Worm (Caenorhabditis elegans) whole organism, mixed stage, embryonic: Measurements from ENCODE around the gene R05G6.1.

ENCODE experiments used
- M03D4.4 ChIP-seq: sonication (generic microtip); optimal IDR thresholded peaks from 2 replicates; lab custom pipeline; 2017; ENCODE audit warnings: mild to moderate bottlenecking, missing genetic modification characterization, missing compliant biosample characterization
- blmp-1 ChIP-seq: fragments of 150-350 bp; optimal IDR thresholded peaks from 2 replicates; lab custom pipeline; 2014; ENCODE audit warnings: missing biosample characterization, missing genetic modification characterization
- ceh-39 ChIP-seq: fragments of 150-350 bp; optimal IDR thresholded peaks from 2 replicates; lab custom pipeline; 2014; ENCODE audit warnings: missing biosample characterization, missing genetic modification characterization
- ceh-43 ChIP-seq: fragments of 200-800 bp; sonication (Bioruptor generic); optimal IDR thresholded peaks from 2 replicates; lab custom pipeline; 2018; ENCODE audit warnings: mild to moderate bottlenecking, missing genetic modification characterization, moderate library complexity, missing compliant biosample characterization
- ceh-83 ChIP-seq: fragments of 200-800 bp; sonication (Bioruptor generic); optimal IDR thresholded peaks from 2 replicates; lab custom pipeline; 2018; ENCODE audit warnings: mild to moderate bottlenecking, missing genetic modification characterization, missing compliant biosample characterization
- ces-1 ChIP-seq: fragments of 150-350 bp; optimal IDR thresholded peaks from 2 replicates; lab custom pipeline; 2014; ENCODE audit warnings: missing biosample characterization, missing genetic modification reagents, missing genetic modification characterization
- cnd-1 ChIP-seq: fragments of 200-800 bp; sonication (Bioruptor generic); optimal IDR thresholded peaks from 2 replicates; lab custom pipeline; 2018; ENCODE audit warnings: mild to moderate bottlenecking, missing genetic modification characterization, missing compliant biosample characterization
- drap-1 ChIP-seq: fragments of 200-800 bp; sonication (Bioruptor generic); optimal IDR thresholded peaks from 3 replicates; lab custom pipeline; 2018; ENCODE audit warnings: mild to moderate bottlenecking, missing genetic modification characterization, missing compliant biosample characterization
- elt-1 ChIP-seq: sonication (generic microtip); optimal IDR thresholded peaks from 2 replicates; lab custom pipeline; 2017; ENCODE audit warnings: missing genetic modification characterization, mild to moderate bottlenecking, missing compliant biosample characterization, antibody characterized with exemption, moderate library complexity, borderline replicate concordance; ENCODE audit not compliant: insufficient read depth
- elt-3 ChIP-seq: fragments of 150-350 bp; optimal IDR thresholded peaks from 2 replicates; lab custom pipeline; 2014; ENCODE audit warnings: missing biosample characterization, missing genetic modification characterization
- flh-1 ChIP-seq: fragments of 200-800 bp; sonication (Bioruptor generic); optimal IDR thresholded peaks from 2 replicates; lab custom pipeline; 2018; ENCODE audit warnings: mild to moderate bottlenecking, missing genetic modification characterization, moderate library complexity, missing compliant biosample characterization
- ham-2 ChIP-seq: fragments of 200-800 bp; sonication (Bioruptor generic); optimal IDR thresholded peaks from 2 replicates; lab custom pipeline; 2018; ENCODE audit warnings: mild to moderate bottlenecking, missing genetic modification characterization, missing compliant biosample characterization
- hlh-1 ChIP-seq: fragments of 150-350 bp; optimal IDR thresholded peaks from 2 replicates; lab custom pipeline; 2014; ENCODE audit warnings: missing biosample characterization, missing genetic modification reagents, missing genetic modification characterization
- lin-13 ChIP-seq: fragments of 150-350 bp; optimal IDR thresholded peaks from 2 replicates; lab custom pipeline; 2014; ENCODE audit warnings: missing biosample characterization, missing genetic modification characterization
- lin-32 ChIP-seq: fragments of 200-800 bp; sonication (Bioruptor generic); optimal IDR thresholded peaks from 2 replicates; lab custom pipeline; 2018; ENCODE audit warnings: mild to moderate bottlenecking, missing genetic modification characterization, missing compliant biosample characterization
- mab-5 ChIP-seq: fragments of 150-350 bp; optimal IDR thresholded peaks from 2 replicates; lab custom pipeline; 2014; ENCODE audit warnings: missing biosample characterization, missing genetic modification characterization
- mep-1 ChIP-seq: fragments of 150-350 bp; optimal IDR thresholded peaks from 2 replicates; lab custom pipeline; 2017; ENCODE audit warnings: missing biosample characterization, missing genetic modification reagents, missing genetic modification characterization, inconsistent platforms
- mls-2 ChIP-seq: sonication (generic microtip); optimal IDR thresholded peaks from 2 replicates; lab custom pipeline; 2016; ENCODE audit warnings: mild to moderate bottlenecking, missing genetic modification characterization, moderate library complexity, missing compliant biosample characterization
- nhr-2 ChIP-seq: fragments of 150-350 bp; optimal IDR thresholded peaks from 2 replicates; lab custom pipeline; 2014; ENCODE audit warnings: missing biosample characterization, missing genetic modification characterization
- nhr-237 ChIP-seq: fragments of 150-350 bp; optimal IDR thresholded peaks from 2 replicates; lab custom pipeline; 2014; ENCODE audit warnings: missing biosample characterization, missing genetic modification characterization
- nhr-28 ChIP-seq: fragments of 150-350 bp; optimal IDR thresholded peaks from 2 replicates; lab custom pipeline; 2014; ENCODE audit warnings: missing biosample characterization, missing genetic modification characterization
- nhr-76 ChIP-seq: sonication (generic microtip); optimal IDR thresholded peaks from 2 replicates; lab custom pipeline; 2017; ENCODE audit warnings: missing biosample characterization, missing genetic modification characterization
- pha-4 ChIP-seq: fragments of 150-350 bp; optimal IDR thresholded peaks from 2 replicates; lab custom pipeline; 2018; ENCODE audit warnings: missing biosample characterization, missing genetic modification reagents, missing genetic modification characterization
- sem-2 ChIP-seq: fragments of 200-800 bp; sonication (Bioruptor generic); optimal IDR thresholded peaks from 2 replicates; lab custom pipeline; 2018; ENCODE audit warnings: mild to moderate bottlenecking, missing genetic modification characterization, missing compliant biosample characterization
- snpc-4 ChIP-seq: fragments of 150-350 bp; optimal IDR thresholded peaks from 2 replicates; lab custom pipeline; 2014; ENCODE audit warnings: missing biosample characterization, missing genetic modification characterization
- sptf-1 ChIP-seq: sonication (generic microtip); optimal IDR thresholded peaks from 2 replicates; lab custom pipeline; 2017; ENCODE audit warnings: mild to moderate bottlenecking, missing genetic modification characterization, moderate library complexity, missing compliant biosample characterization
- tbx-8 ChIP-seq: fragments of 200-800 bp; sonication (Bioruptor generic); optimal IDR thresholded peaks from 2 replicates; lab custom pipeline; 2018; ENCODE audit warnings: mild to moderate bottlenecking, missing genetic modification characterization, moderate library complexity, missing compliant biosample characterization
- unc-39 ChIP-seq: fragments of 150-350 bp; optimal IDR thresholded peaks from 2 replicates; lab custom pipeline; 2014; ENCODE audit warnings: missing biosample characterization, missing genetic modification characterization
- unc-62 ChIP-seq: fragments of 150-350 bp; optimal IDR thresholded peaks from 2 replicates; lab custom pipeline; 2014; ENCODE audit warnings: missing biosample characterization, missing genetic modification reagents, missing genetic modification characterization
- zip-8 ChIP-seq: fragments of 150-350 bp; optimal IDR thresholded peaks from 2 replicates; lab custom pipeline; 2014; ENCODE audit warnings: missing biosample characterization, missing genetic modification characterization
- ztf-11 ChIP-seq: fragments of 150-350 bp; optimal IDR thresholded peaks from 2 replicates; lab custom pipeline; 2014; ENCODE audit warnings: missing biosample characterization, missing genetic modification characterization

R05G6.1 gene

DNA sequence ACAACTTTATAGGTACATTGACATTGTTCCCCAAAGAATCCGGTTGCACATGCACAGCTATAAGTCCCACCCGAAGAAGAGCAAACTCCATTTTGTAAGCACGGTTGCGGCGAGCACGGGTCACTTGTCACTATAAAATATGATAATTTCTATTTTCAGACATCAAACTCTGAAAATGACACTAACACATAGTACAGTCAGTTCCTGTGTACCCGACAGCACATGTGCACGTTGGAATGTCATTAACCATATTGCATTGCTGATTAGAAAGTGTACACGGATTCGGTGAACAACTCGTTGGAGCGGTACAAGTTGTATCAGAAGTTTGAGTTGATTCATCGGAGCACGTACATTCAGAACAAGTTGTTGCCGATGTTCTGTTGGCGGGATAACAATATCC lies 35.3 kb upstream of the R05G6.1 start:
- no peak for TF ChIP-seq drap-1 (GFP tag; lab: Kevin White, UChicago)
- TF ChIP-seq sem-2 (GFP tag; lab: Kevin White, UChicago), result no peak

ce11 chrIV:7497750-7498149 lies 34.7 kb upstream of the R05G6.1 start, which contains the start of gene egas-4:
TSS of gene egas-4 (minus strand) at chrIV:7497850.
- TF ChIP-seq mab-5 (tag; lab: Kevin White, UChicago) (no peak), nhr-76 (tag; lab: Kevin White, UChicago) (no peak), nhr-237 (tag; lab: Kevin White, UChicago) (no peak), ham-2 (GFP tag; lab: Kevin White, UChicago) (no peak), flh-1 (no peak), sem-2 (GFP tag; lab: Kevin White, UChicago) (no peak), ceh-39 (no peak), nhr-28 (tag; lab: Kevin White, UChicago) (no peak), ztf-11 (tag; lab: Kevin White, UChicago) (no peak), nhr-2 (no peak), zip-8 (no peak), cnd-1 (tag; lab: Kevin White, UChicago) (no peak), lin-13 (no peak), snpc-4 (tag; lab: Kevin White, UChicago) (no peak), ceh-83 (GFP tag; lab: Kevin White, UChicago) (no peak), blmp-1 (tag; lab: Kevin White, UChicago) (no peak)
- TF ChIP-seq, all 35 proteins: peak for 0

DNA sequence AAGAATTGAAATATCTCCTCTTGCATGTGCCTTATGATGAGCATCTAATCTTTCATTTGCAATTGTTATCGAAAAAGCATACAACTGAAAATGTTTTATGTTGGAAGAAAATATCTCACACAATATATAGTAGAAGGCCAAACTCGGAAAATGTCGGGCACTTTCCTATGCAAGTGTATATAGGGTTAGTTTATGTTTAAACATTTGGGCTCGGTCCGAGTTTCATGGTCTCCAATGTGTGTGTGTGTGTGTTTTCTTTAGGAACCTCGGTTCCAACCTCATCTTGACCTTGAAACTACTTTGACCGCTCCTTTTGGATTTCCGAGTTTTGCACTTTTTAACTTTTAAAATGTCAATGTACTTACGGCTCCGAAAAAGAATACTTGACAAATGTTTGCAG lies 33.2 kb upstream of the R05G6.1 start:
- TF ChIP-seq sptf-1 (tag; lab: Kevin White, UChicago) (no peak), mab-5 (tag; lab: Kevin White, UChicago) (no peak), ceh-83 (GFP tag; lab: Kevin White, UChicago) (no peak), hlh-1 (tag; lab: Kevin White, UChicago) (no peak), unc-62 (GFP tag; lab: Kevin White, UChicago) (no peak), tbx-8 (no peak), ces-1 (GFP tag; lab: Kevin White, UChicago) (no peak), nhr-2 (no peak), mep-1 (tag; lab: Kevin White, UChicago) (no peak), ceh-39 (no peak), snpc-4 (tag; lab: Kevin White, UChicago) (no peak), elt-3 (tag; lab: Kevin White, UChicago) (no peak), ztf-11 (tag; lab: Kevin White, UChicago) (no peak)

DNA sequence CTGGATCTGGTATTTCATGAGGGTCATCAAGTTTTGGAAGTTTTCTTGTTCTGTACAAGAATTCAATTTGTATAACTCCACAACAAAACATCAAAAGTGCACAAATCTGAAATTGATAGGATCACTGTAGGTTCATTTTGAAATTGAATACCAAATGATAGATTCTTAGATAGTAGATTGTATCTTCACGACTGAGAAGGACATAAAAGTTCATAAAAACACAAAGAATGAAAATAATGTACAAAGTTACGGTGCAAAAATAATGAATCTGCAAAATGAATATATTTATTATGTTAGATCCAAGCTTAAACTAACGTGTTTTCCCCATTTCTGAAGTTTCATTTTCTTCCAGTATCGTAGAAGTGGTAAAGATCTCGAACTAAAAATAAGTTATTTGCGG lies 31.5 kb upstream of the R05G6.1 start:
- no peak for TF ChIP-seq drap-1 (GFP tag; lab: Kevin White, UChicago)

DNA sequence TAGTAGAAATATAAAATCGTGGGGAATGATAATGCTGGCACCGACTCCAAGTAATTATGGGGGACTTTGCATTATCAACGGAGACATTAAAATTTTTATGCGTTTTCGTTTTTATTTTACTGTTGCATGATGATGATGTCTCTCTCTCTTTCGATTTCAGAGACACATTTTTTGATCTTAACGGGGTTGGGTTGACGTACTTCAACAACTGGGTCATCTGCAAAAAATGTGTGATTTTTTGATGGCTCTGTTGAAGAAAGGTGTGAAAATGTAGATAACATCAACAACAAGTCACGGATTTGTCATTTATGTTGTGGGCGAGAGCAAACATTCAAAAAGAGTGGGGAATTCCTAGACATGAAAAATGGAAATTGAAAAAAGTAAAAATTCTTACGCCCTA lies 31.1 kb upstream of the R05G6.1 start, which contains the start of gene F55G1.15:
Gene F55G1.15, minus strand, starts transcription at position 101 of the 400 bp plus-strand sequence.
- TF ChIP-seq M03D4.4 (tag; lab: Kevin White, UChicago) (no peak), unc-39 (tag; lab: Kevin White, UChicago) (no peak), nhr-28 (tag; lab: Kevin White, UChicago) (no peak)

DNA sequence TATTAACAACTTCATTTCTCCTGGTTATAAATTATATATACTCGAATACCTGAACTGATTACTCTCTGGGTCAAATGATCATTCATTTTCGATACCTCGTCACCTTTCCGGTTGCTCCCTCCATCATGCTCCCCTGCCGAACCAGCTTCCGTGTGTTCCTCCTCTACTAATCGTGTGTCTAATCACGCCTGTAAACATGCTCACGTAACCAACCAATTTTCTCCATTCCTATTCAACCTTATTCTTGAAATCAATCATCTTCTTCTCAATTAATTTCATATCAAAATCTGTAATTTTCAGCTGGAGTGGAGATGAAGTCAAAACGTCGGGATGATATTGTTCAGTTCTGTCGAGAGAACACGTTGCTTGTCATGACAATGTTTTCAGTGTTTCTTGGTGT lies 29.1 kb upstream of the R05G6.1 start, which contains the start of gene glt-6:
Gene glt-6, plus strand, starts transcription at position 301 of the 400 bp plus-strand sequence.
- TF ChIP-seq ceh-39 (no peak), cnd-1 (tag; lab: Kevin White, UChicago) (no peak), ceh-43 (GFP tag; lab: Kevin White, UChicago) (no peak), hlh-1 (tag; lab: Kevin White, UChicago) (no peak), pha-4 (no peak), lin-32 (GFP tag; lab: Kevin White, UChicago) (no peak), flh-1 (no peak), mep-1 (tag; lab: Kevin White, UChicago) (no peak), sem-2 (GFP tag; lab: Kevin White, UChicago) (no peak), unc-39 (tag; lab: Kevin White, UChicago) (no peak), blmp-1 (tag; lab: Kevin White, UChicago) (no peak), M03D4.4 (tag; lab: Kevin White, UChicago) (no peak), mls-2 (no peak), elt-1 (tag; lab: Kevin White, UChicago) (no peak)
